Worm (Caenorhabditis elegans) whole organism, L1 larva: Measurements from ENCODE around the gene fbxa-219.

Experiments
- elt-2 ChIP-seq: sonication (generic microtip); optimal IDR thresholded peaks from 2 replicates; lab custom pipeline; 2016; ENCODE audit warnings: missing genetic modification characterization, mild to moderate bottlenecking, inconsistent platforms, missing compliant biosample characterization, missing genetic modification reagents
- elt-3 ChIP-seq, 6 experiments: fragments of 150-350 bp in 1 of 6; sonication (generic microtip); optimal IDR thresholded peaks; 2 replicates each; lab custom pipeline; 2017 to 2018; ENCODE audit warnings: missing biosample characterization in 6 of 6, missing genetic modification characterization in 6 of 6, inconsistent platforms in 1 of 6
- fos-1 ChIP-seq: fragments of 150-350 bp; optimal IDR thresholded peaks from 2 replicates; lab custom pipeline; 2014; ENCODE audit warnings: missing biosample characterization, missing genetic modification characterization
- nhr-11 ChIP-seq: fragments of 150-350 bp; optimal IDR thresholded peaks from 2 replicates; lab custom pipeline; 2014; ENCODE audit warnings: missing biosample characterization, missing genetic modification characterization
- nhr-237 ChIP-seq: fragments of 150-350 bp; optimal IDR thresholded peaks from 2 replicates; lab custom pipeline; 2014; ENCODE audit warnings: missing biosample characterization, missing genetic modification characterization
- sox-4 ChIP-seq: sonication (generic microtip); optimal IDR thresholded peaks from 2 replicates; lab custom pipeline; 2016; ENCODE audit warnings: missing genetic modification characterization, missing compliant biosample characterization
- unc-62 ChIP-seq: fragments of 150-350 bp; optimal IDR thresholded peaks from 2 replicates; lab custom pipeline; 2014; ENCODE audit warnings: missing biosample characterization, missing genetic modification reagents, missing genetic modification characterization

- no peak for TF ChIP-seq sox-4 (tag; lab: Kevin White, UChicago)
- no peak for TF ChIP-seq elt-3 (tag; optimal IDR thresholded peaks at IDR 0.05; lab: Kevin White, UChicago)
- no peak for TF ChIP-seq fos-1 (tag; lab: Kevin White, UChicago)
- TF ChIP-seq unc-62: no peak
- TF ChIP-seq nhr-237 (tag; lab: Kevin White, UChicago): no peak
- no peak for TF ChIP-seq elt-2 (tag; lab: Kevin White, UChicago)
- TF ChIP-seq nhr-11 (tag; lab: Kevin White, UChicago): no peak
Observed at ce11 chrIII:2279457-2279856, 11.8 kb upstream of the fbxa-219 start, which contains the start of gene Y54F10BM.23.
